Worm (Caenorhabditis elegans): ENCODE measurements around the gene R12B2.6.

R12B2.6 gene

DNA sequence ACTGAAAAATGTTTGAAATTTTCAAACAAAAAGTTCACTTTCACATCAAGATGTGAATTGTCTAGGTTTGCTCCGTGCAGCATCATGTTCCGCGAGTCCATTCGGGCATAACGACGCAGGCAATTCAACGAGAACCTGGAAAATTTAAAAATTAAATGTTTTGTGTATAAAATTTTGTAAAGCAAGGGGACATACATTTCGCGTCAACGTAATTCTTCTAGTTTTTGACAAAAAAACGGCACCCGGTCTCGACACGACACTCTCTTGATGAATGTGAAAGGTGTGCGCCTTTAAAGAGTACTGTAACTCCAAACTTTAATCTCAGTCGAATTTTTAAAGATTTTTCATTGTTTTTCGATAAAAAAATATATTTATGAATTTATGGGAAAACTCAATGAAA is at the start of gene R12B2.6:
R12B2.6 (minus strand) TSS at position 101 of the 400 bp plus-strand sequence.
- TF ChIP-seq hnd-1 (tag; optimal IDR thresholded peaks at IDR 0.05) (no peak), tra-4 (tag; optimal IDR thresholded peaks at IDR 0.05) (no peak), scrt-1 (GFP tag; IDR thresholded peaks at IDR 0.05) (no peak), ama-1 (optimal IDR thresholded peaks at IDR 0.05) (no peak), pes-1 (GFP tag; IDR thresholded peaks at IDR 0.05) (no peak), ets-7 (tag; optimal IDR thresholded peaks at IDR 0.05) (no peak), hmg-4 (GFP tag; optimal IDR thresholded peaks at IDR 0.05) (no peak)

- TF ChIP-seq tbx-11 (GFP tag; IDR thresholded peaks at IDR 0.05), result no peak
- no peak for TF ChIP-seq ceh-13 (GFP tag; optimal IDR thresholded peaks at IDR 0.05)
- TF ChIP-seq pes-1 (GFP tag; IDR thresholded peaks at IDR 0.05), result no peak
- TF ChIP-seq tra-4 (tag; optimal IDR thresholded peaks at IDR 0.05), result no peak
- no peak for TF ChIP-seq scrt-1 (GFP tag; IDR thresholded peaks at IDR 0.05)
- TF ChIP-seq hnd-1 (tag; optimal IDR thresholded peaks at IDR 0.05), result no peak
- TF ChIP-seq tbx-37 (GFP tag; conservative IDR thresholded peaks at IDR 0.05), result no peak
- TF ChIP-seq aly-1 (tag; optimal IDR thresholded peaks at IDR 0.05), result no peak
- no peak for TF ChIP-seq hmg-4 (GFP tag; optimal IDR thresholded peaks at IDR 0.05)
- no peak for TF ChIP-seq F13C5.2 (tag; optimal IDR thresholded peaks at IDR 0.05)
- no peak for TF ChIP-seq ama-1 (optimal IDR thresholded peaks at IDR 0.05)
- TF ChIP-seq hmbx-1 (tag; optimal IDR thresholded peaks at IDR 0.05), result no peak
- TF ChIP-seq flt-1 (GFP tag; IDR thresholded peaks at IDR 0.05), result no peak
- no peak for TF ChIP-seq B0310.2 (tag; optimal IDR thresholded peaks at IDR 0.05)
- no peak for TF ChIP-seq ceh-36 (tag; optimal IDR thresholded peaks at IDR 0.05)
- no peak for TF ChIP-seq ets-7 (tag; optimal IDR thresholded peaks at IDR 0.05)
- no peak for TF ChIP-seq sea-1 (GFP tag; conservative IDR thresholded peaks at IDR 0.05)
These were observed 49.6 kb upstream of the R12B2.6 start for ce11 chrIII:5883517-5883916.

DNA sequence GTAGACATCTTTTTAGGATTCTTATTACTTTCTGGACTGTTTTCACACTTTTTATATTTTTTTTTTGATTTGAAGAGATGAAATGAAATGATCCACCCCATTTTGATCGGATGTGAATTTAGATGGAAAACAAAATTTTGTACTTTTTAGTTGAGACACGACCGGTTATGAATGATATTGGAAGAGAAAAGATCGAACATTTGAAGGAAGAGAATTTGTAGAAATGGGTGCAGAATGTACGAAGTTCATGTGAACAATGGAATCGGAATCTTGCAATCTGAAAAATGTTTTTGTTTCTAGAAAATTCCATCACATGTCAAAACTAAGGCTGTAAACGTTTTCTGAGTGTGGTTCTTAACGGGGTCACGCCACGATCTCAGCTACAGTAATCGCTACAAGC is 48.9 kb upstream of the R12B2.6 start, which contains the start of gene F01F1.14:
F01F1.14 (minus strand) TSS at position 101 of the 400 bp plus-strand sequence.
- TF ChIP-seq ceh-36 (tag; optimal IDR thresholded peaks at IDR 0.05) (no peak), tra-4 (tag; optimal IDR thresholded peaks at IDR 0.05) (no peak), aly-1 (tag; optimal IDR thresholded peaks at IDR 0.05) (no peak), F13C5.2 (tag; optimal IDR thresholded peaks at IDR 0.05) (no peak), tbx-37 (GFP tag; conservative IDR thresholded peaks at IDR 0.05) (no peak), sea-1 (GFP tag; conservative IDR thresholded peaks at IDR 0.05) (no peak), flt-1 (GFP tag; IDR thresholded peaks at IDR 0.05) (no peak), hmbx-1 (tag; optimal IDR thresholded peaks at IDR 0.05) (no peak)

ce11 chrIII:5882284-5882683 is 48.3 kb upstream of the R12B2.6 start:
- TF ChIP-seq flt-1 (GFP tag; IDR thresholded peaks at IDR 0.05) (no peak), tbx-37 (GFP tag; conservative IDR thresholded peaks at IDR 0.05) (no peak), F13C5.2 (tag; optimal IDR thresholded peaks at IDR 0.05) (no peak), sea-1 (GFP tag; conservative IDR thresholded peaks at IDR 0.05) (no peak), aly-1 (tag; optimal IDR thresholded peaks at IDR 0.05) (no peak), ets-7 (tag; optimal IDR thresholded peaks at IDR 0.05) (no peak), ama-1 (optimal IDR thresholded peaks at IDR 0.05) (peak; percentile 14)

DNA sequence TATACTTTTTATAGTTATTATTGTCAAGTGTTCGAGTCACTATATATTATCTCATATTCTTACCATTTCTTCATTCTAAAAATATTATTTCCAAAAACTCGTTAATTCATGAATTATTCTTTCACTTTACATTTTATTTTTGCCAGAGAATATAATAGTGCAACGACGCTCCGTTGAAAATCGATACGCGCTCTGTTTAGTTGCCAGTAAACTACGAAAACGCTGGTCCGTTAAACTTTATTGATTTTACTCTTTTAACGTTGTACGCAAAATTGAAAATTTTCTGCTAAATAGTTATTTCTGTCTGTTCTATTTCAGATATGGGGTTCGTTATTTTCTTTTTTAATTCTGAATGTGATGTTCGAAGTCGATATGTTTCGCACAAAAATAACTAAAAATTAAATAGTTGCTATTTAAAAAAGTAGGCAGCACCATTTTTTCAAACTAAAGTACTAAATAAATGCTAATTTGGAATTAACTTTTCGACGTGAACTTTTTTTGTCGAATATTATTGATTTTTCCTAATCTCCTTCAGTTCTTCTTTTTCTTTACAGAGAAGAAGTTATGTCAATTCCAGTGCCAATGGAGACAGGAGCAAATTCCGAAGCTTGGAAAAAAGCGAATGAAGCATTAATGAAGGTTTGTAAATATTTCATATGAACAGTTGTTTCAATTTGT is 45.5 kb upstream of the R12B2.6 start, which contains the start of gene hpo-10:
hpo-10 (plus strand) TSS at position 199 of the 678 bp plus-strand sequence.
- TF ChIP-seq ceh-36 (tag; optimal IDR thresholded peaks at IDR 0.05), result no peak
- no peak for TF ChIP-seq B0310.2 (tag; optimal IDR thresholded peaks at IDR 0.05)

DNA sequence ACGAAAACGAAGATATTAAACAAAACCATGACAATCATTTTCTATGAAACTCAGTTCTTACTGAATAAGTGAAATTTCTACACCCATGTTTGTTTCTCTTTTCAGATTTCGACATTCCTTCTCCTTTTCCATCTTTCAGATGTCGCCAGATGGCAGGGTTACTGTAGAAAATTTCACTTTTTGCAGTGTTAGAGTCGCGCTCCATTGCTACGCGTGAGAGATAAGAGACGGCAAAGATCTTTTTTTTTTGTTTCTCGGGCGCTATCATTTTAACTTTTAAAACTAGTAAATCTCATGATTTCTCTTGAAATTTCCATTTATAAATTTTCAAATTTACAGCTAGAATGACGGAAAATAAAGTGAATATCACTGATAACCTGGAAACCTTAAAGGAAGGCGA is 44.3 kb upstream of the R12B2.6 start, which contains the start of the genes mig-21 and F01F1.2:
mig-21 (minus strand) TSS at position 166 of the 400 bp plus-strand sequence.
F01F1.2 (plus strand) TSS at position 340 of the 400 bp plus-strand sequence.
- TF ChIP-seq hnd-1 (tag; optimal IDR thresholded peaks at IDR 0.05) (no peak), sea-1 (GFP tag; conservative IDR thresholded peaks at IDR 0.05) (no peak), aly-1 (tag; optimal IDR thresholded peaks at IDR 0.05) (no peak), hmg-4 (GFP tag; optimal IDR thresholded peaks at IDR 0.05) (no peak), pes-1 (GFP tag; IDR thresholded peaks at IDR 0.05) (no peak), F13C5.2 (tag; optimal IDR thresholded peaks at IDR 0.05) (no peak), ceh-36 (tag; optimal IDR thresholded peaks at IDR 0.05) (no peak), tbx-37 (GFP tag; conservative IDR thresholded peaks at IDR 0.05) (no peak), flt-1 (GFP tag; IDR thresholded peaks at IDR 0.05) (no peak), ets-7 (tag; optimal IDR thresholded peaks at IDR 0.05) (no peak), hmbx-1 (tag; optimal IDR thresholded peaks at IDR 0.05) (no peak)

- TF ChIP-seq pes-1 (GFP tag; IDR thresholded peaks at IDR 0.05), result no peak
- no peak for TF ChIP-seq F13C5.2 (tag; optimal IDR thresholded peaks at IDR 0.05)
- TF ChIP-seq tbx-37 (GFP tag; conservative IDR thresholded peaks at IDR 0.05), result no peak
- no peak for TF ChIP-seq tbx-11 (GFP tag; IDR thresholded peaks at IDR 0.05)
- no peak for TF ChIP-seq ama-1 (optimal IDR thresholded peaks at IDR 0.05)
- no peak for TF ChIP-seq B0310.2 (tag; optimal IDR thresholded peaks at IDR 0.05)
- no peak for TF ChIP-seq ceh-36 (tag; optimal IDR thresholded peaks at IDR 0.05)
- TF ChIP-seq aly-1 (tag; optimal IDR thresholded peaks at IDR 0.05), result no peak
- no peak for TF ChIP-seq ets-7 (tag; optimal IDR thresholded peaks at IDR 0.05)
- no peak for TF ChIP-seq hnd-1 (tag; optimal IDR thresholded peaks at IDR 0.05)
- TF ChIP-seq hmbx-1 (tag; optimal IDR thresholded peaks at IDR 0.05), result no peak
- no peak for TF ChIP-seq sea-1 (GFP tag; conservative IDR thresholded peaks at IDR 0.05)
- no peak for TF ChIP-seq scrt-1 (GFP tag; IDR thresholded peaks at IDR 0.05)
- no peak for TF ChIP-seq hmg-4 (GFP tag; optimal IDR thresholded peaks at IDR 0.05)
- no peak for TF ChIP-seq ceh-13 (GFP tag; optimal IDR thresholded peaks at IDR 0.05)
- TF ChIP-seq tra-4 (tag; optimal IDR thresholded peaks at IDR 0.05), result no peak
- TF ChIP-seq flt-1 (GFP tag; IDR thresholded peaks at IDR 0.05), result no peak
These were observed 43.1 kb upstream of the R12B2.6 start for ce11 chrIII:5876867-5877641.
